Worm (Caenorhabditis elegans): ENCODE results near the gene ZK643.2.

ce11 chrIII:8998884-8999283 is 42.5 kb downstream of the ZK643.2 start:
- TF ChIP-seq egl-27 (tag; optimal IDR thresholded peaks at IDR 0.05) (no peak), fos-1 (tag; optimal IDR thresholded peaks at IDR 0.05) (no peak), nhr-12 (tag; optimal IDR thresholded peaks at IDR 0.05) (no peak), skn-1 (tag; optimal IDR thresholded peaks at IDR 0.05) (no peak), aly-2 (tag; optimal IDR thresholded peaks at IDR 0.05) (no peak), nhr-10 (tag; optimal IDR thresholded peaks at IDR 0.05) (no peak), gmeb-1 (tag; optimal IDR thresholded peaks at IDR 0.05) (no peak), nhr-77 (tag; optimal IDR thresholded peaks at IDR 0.05) (no peak), ztf-11 (tag; optimal IDR thresholded peaks at IDR 0.05) (no peak), nhr-237 (tag; optimal IDR thresholded peaks at IDR 0.05) (no peak), dmd-4 (tag; optimal IDR thresholded peaks at IDR 0.05) (no peak), lin-39 (tag; optimal IDR thresholded peaks at IDR 0.05) (no peak)

Measured in whole organism, L2 larva.